Worm (Caenorhabditis elegans): ENCODE measurements around the gene F11G11.15.
"Not testable (repeated sequence)": the region's sequence is repeated elsewhere in the genome, so short reads cannot be mapped to it uniquely, and the experiment has no call there.

F11G11.15 gene

ce11 chrII:4914214-4914613 lies 39.6 kb downstream of the F11G11.15 start, which contains the start of gene R05F9.11:
Gene R05F9.11 (minus strand): TSS chrII:4914218.
- no peak for TF ChIP-seq ama-1 (optimal IDR thresholded peaks at IDR 0.05)
- no peak for TF ChIP-seq nhr-23 (tag; optimal IDR thresholded peaks at IDR 0.05)
- no peak for TF ChIP-seq C34F6.9 (tag; optimal IDR thresholded peaks at IDR 0.05)
- TF ChIP-seq ztf-1 (GFP tag; conservative IDR thresholded peaks at IDR 0.05) = no peak
- TF ChIP-seq mab-5 (tag; optimal IDR thresholded peaks at IDR 0.05) = no peak
- no peak for TF ChIP-seq sma-9 (GFP tag; optimal IDR thresholded peaks at IDR 0.05)
- no peak for TF ChIP-seq sma-9 (tag; optimal IDR thresholded peaks at IDR 0.05)
- no peak for TF ChIP-seq ztf-4 (tag; optimal IDR thresholded peaks at IDR 0.05)
- TF ChIP-seq unc-62 (GFP tag; optimal IDR thresholded peaks at IDR 0.05) = no peak
- no peak for TF ChIP-seq aly-2 (tag; optimal IDR thresholded peaks at IDR 0.05)

- TF ChIP-seq aly-2 (tag; optimal IDR thresholded peaks at IDR 0.05) (no peak), nhr-10 (tag; optimal IDR thresholded peaks at IDR 0.05) (no peak), mdl-1 (tag; optimal IDR thresholded peaks at IDR 0.05) (no peak), Y55F3AM.14 (GFP tag; optimal IDR thresholded peaks at IDR 0.05) (no peak), dmd-4 (tag; optimal IDR thresholded peaks at IDR 0.05) (no peak), ceh-82 (tag; optimal IDR thresholded peaks at IDR 0.05) (no peak), fos-1 (tag; optimal IDR thresholded peaks at IDR 0.05) (no peak), sma-9 (GFP tag; optimal IDR thresholded peaks at IDR 0.05) (no peak), sma-9 (tag; optimal IDR thresholded peaks at IDR 0.05) (no peak), elt-1 (tag; optimal IDR thresholded peaks at IDR 0.05) (no peak)
Observed at ce11 chrII:4915572-4915971, 40.9 kb downstream of the F11G11.15 start.

- TF ChIP-seq lsy-2, nhr-25, aly-2 (tag; optimal IDR thresholded peaks at IDR 0.05): not testable (repeated sequence)
Observed at ce11 chrII:4916462-4916861, 41.8 kb downstream of the F11G11.15 start, which contains the start of gene msp-31. Gene msp-31 (minus strand): TSS chrII:4916562.

- no peak for TF ChIP-seq lin-11 (tag; optimal IDR thresholded peaks at IDR 0.05)
- peak; percentile 65 for TF ChIP-seq sma-3 (GFP tag; optimal IDR thresholded peaks at IDR 0.05)
- TF ChIP-seq sma-9 (GFP tag; optimal IDR thresholded peaks at IDR 0.05) = peak; percentile 3
- no peak for TF ChIP-seq sma-9 (tag; optimal IDR thresholded peaks at IDR 0.05)
- peak; percentile 43 for TF ChIP-seq nhr-25 (tag; optimal IDR thresholded peaks at IDR 0.05)
- TF ChIP-seq nhr-10 (tag; optimal IDR thresholded peaks at IDR 0.05) = no peak
Observed at ce11 chrII:4918501-4919021, 43.9 kb downstream of the F11G11.15 start.

- TF ChIP-seq Y55F3AM.14 (GFP tag; optimal IDR thresholded peaks at IDR 0.05) (no peak), crh-2 (tag; optimal IDR thresholded peaks at IDR 0.05) (no peak), unc-39 (tag; optimal IDR thresholded peaks at IDR 0.05) (no peak), blmp-1 (tag; optimal IDR thresholded peaks at IDR 0.05; ENCODE audit: insufficient read depth) (no peak), sma-9 (GFP tag; optimal IDR thresholded peaks at IDR 0.05) (no peak), sma-9 (tag; optimal IDR thresholded peaks at IDR 0.05) (no peak), ceh-16 (tag; optimal IDR thresholded peaks at IDR 0.05) (no peak), nhr-6 (tag; optimal IDR thresholded peaks at IDR 0.05) (no peak), snpc-4 (tag; optimal IDR thresholded peaks at IDR 0.05) (no peak), nhr-237 (tag; optimal IDR thresholded peaks at IDR 0.05) (no peak), sma-3 (GFP tag; optimal IDR thresholded peaks at IDR 0.05) (peak; percentile 18), fos-1 (tag; optimal IDR thresholded peaks at IDR 0.05) (peak; percentile 62)
Observed at ce11 chrII:4920608-4921007, 46.0 kb downstream of the F11G11.15 start.
